Fruit fly (Drosophila melanogaster) whole organism, embryonic: Measurements from ENCODE around the gene sra.

Source experiments
- B-H1 ChIP-seq: fragments of 200-800 bp; sonication (Bioruptor generic); IDR thresholded peaks from 3 replicates; pipeline ENCODE4 v1.3.6; 2022; ENCODE audit warnings: missing biosample characterization, missing genetic modification characterization
- CG10147 ChIP-seq: fragments of 200-800 bp; sonication (Bioruptor generic); optimal IDR thresholded peaks from 2 replicates; lab custom pipeline; 2019; ENCODE audit warnings: missing biosample characterization, mild to moderate bottlenecking, missing genetic modification characterization, moderate library complexity
- CG11723 ChIP-seq: fragments of 200-800 bp; sonication (Bioruptor generic); optimal IDR thresholded peaks from 2 replicates; lab custom pipeline; 2017; ENCODE audit warnings: missing biosample characterization, mild to moderate bottlenecking, missing genetic modification characterization
- CG12391 ChIP-seq: fragments of 200-800 bp; sonication (Bioruptor generic); optimal IDR thresholded peaks from 3 replicates; lab custom pipeline; 2018; ENCODE audit warnings: missing biosample characterization, mild to moderate bottlenecking, missing genetic modification characterization, moderate library complexity
- CG15601 ChIP-seq: fragments of 200-800 bp; sonication (Bioruptor generic); optimal IDR thresholded peaks from 3 replicates; lab custom pipeline; 2019; ENCODE audit warnings: missing biosample characterization, mild to moderate bottlenecking, missing genetic modification characterization, moderate library complexity
- CG17186 ChIP-seq: fragments of 200-800 bp; sonication (Bioruptor generic); optimal IDR thresholded peaks from 3 replicates; lab custom pipeline; 2017; ENCODE audit warnings: missing biosample characterization, missing genetic modification reagents, missing genetic modification characterization
- CG17385 ChIP-seq: fragments of 200-800 bp; sonication (Bioruptor generic); optimal IDR thresholded peaks from 3 replicates; lab custom pipeline; 2018; ENCODE audit warnings: missing biosample characterization, mild to moderate bottlenecking, missing genetic modification characterization
- CG2116 ChIP-seq: fragments of 200-800 bp; sonication (Bioruptor generic); optimal IDR thresholded peaks from 3 replicates; lab custom pipeline; 2018; ENCODE audit warnings: missing biosample characterization, mild to moderate bottlenecking, missing genetic modification characterization
- CG3407 ChIP-seq: fragments of 200-800 bp; sonication (Bioruptor generic); optimal IDR thresholded peaks from 2 replicates; lab custom pipeline; 2018; ENCODE audit warnings: missing biosample characterization, mild to moderate bottlenecking, missing genetic modification characterization
- CG34376 ChIP-seq: fragments of 200-800 bp; sonication (Bioruptor generic); optimal IDR thresholded peaks from 2 replicates; lab custom pipeline; 2018; ENCODE audit warnings: missing biosample characterization, mild to moderate bottlenecking, missing genetic modification characterization
- CG3838 ChIP-seq: fragments of 200-800 bp; sonication (Bioruptor generic); optimal IDR thresholded peaks from 3 replicates; lab custom pipeline; 2016; ENCODE audit warnings: missing biosample characterization, missing genetic modification characterization
- CG4328 ChIP-seq: fragments of 200-800 bp; sonication (Bioruptor generic); optimal IDR thresholded peaks from 3 replicates; lab custom pipeline; 2017; ENCODE audit warnings: missing biosample characterization, missing genetic modification reagents, missing genetic modification characterization
- CG4820 ChIP-seq: fragments of 200-800 bp; sonication (Bioruptor generic); optimal IDR thresholded peaks from 3 replicates; lab custom pipeline; 2016; ENCODE audit warnings: missing biosample characterization, missing genetic modification characterization
- CG5245 ChIP-seq: fragments of 200-800 bp; sonication (Bioruptor generic); optimal IDR thresholded peaks from 3 replicates; lab custom pipeline; 2016; ENCODE audit warnings: missing biosample characterization, missing genetic modification characterization
- CG6272 ChIP-seq: fragments of 200-800 bp; sonication (Bioruptor generic); IDR thresholded peaks from 2 replicates; pipeline ENCODE4 v1.3.6; 2022; ENCODE audit warnings: missing biosample characterization, missing genetic modification characterization
- CG6683 ChIP-seq: fragments of 200-800 bp; sonication (Bioruptor generic); optimal IDR thresholded peaks from 2 replicates; lab custom pipeline; 2017; ENCODE audit warnings: missing biosample characterization, mild to moderate bottlenecking, missing genetic modification characterization, missing genetic modification reagents
- CG7357 ChIP-seq: fragments of 200-800 bp; sonication (Bioruptor generic); IDR thresholded peaks from 3 replicates; pipeline ENCODE4 v1.3.6; 2022; ENCODE audit warnings: missing biosample characterization, missing genetic modification characterization
- CG7745 ChIP-seq: fragments of 200-800 bp; sonication (Bioruptor generic); optimal IDR thresholded peaks from 2 replicates; lab custom pipeline; 2018; ENCODE audit warnings: missing biosample characterization, mild to moderate bottlenecking, missing genetic modification characterization, moderate library complexity
- CG7987 ChIP-seq: fragments of 200-800 bp; sonication (Bioruptor generic); optimal IDR thresholded peaks from 2 replicates; lab custom pipeline; 2018; ENCODE audit warnings: missing biosample characterization, mild to moderate bottlenecking, missing genetic modification characterization, moderate library complexity
- CG8290 ChIP-seq, 3 experiments: fragments of 200-800 bp; sonication (Bioruptor generic); optimal IDR thresholded peaks; 2 replicates each; lab custom pipeline; 2016 to 2019; ENCODE audit warnings: missing biosample characterization in 3 of 3, missing genetic modification characterization in 3 of 3, mild to moderate bottlenecking in 2 of 3, moderate library complexity in 1 of 3
- CG8388 ChIP-seq: fragments of 200-800 bp; sonication (Bioruptor generic); optimal IDR thresholded peaks from 2 replicates; lab custom pipeline; 2019; ENCODE audit warnings: missing biosample characterization, mild to moderate bottlenecking, missing genetic modification characterization, moderate library complexity
- CG9437 ChIP-seq: fragments of 200-800 bp; sonication (Bioruptor generic); optimal IDR thresholded peaks from 2 replicates; lab custom pipeline; 2018; ENCODE audit warnings: missing biosample characterization, mild to moderate bottlenecking, missing genetic modification characterization
- D19B ChIP-seq: fragments of 200-800 bp; sonication (Bioruptor generic); optimal IDR thresholded peaks from 2 replicates; lab custom pipeline; 2017; ENCODE audit warnings: missing biosample characterization, mild to moderate bottlenecking, missing genetic modification characterization
- Dek ChIP-seq: fragments of 200-800 bp; sonication (Bioruptor generic); optimal IDR thresholded peaks from 3 replicates; lab custom pipeline; 2019; ENCODE audit warnings: missing biosample characterization, mild to moderate bottlenecking, missing genetic modification characterization, moderate library complexity
- Dref ChIP-seq: fragments of 200-800 bp; sonication (Bioruptor generic); IDR thresholded peaks from 2 replicates; pipeline ENCODE4 v1.3.6; 2022; ENCODE audit warnings: missing biosample characterization, missing genetic modification characterization
- HLHmδ ChIP-seq: fragments of 200-800 bp; sonication (Bioruptor generic); optimal IDR thresholded peaks from 2 replicates; lab custom pipeline; 2018; ENCODE audit warnings: missing biosample characterization, mild to moderate bottlenecking, missing genetic modification characterization, moderate library complexity
- Hand ChIP-seq: fragments of 200-800 bp; sonication (Bioruptor generic); optimal IDR thresholded peaks from 2 replicates; lab custom pipeline; 2017; ENCODE audit warnings: mild to moderate bottlenecking, missing biosample characterization, missing genetic modification reagents, missing genetic modification characterization
- HmgD ChIP-seq: fragments of 200-800 bp; sonication (Bioruptor generic); optimal IDR thresholded peaks from 3 replicates; lab custom pipeline; 2016; ENCODE audit warnings: missing biosample characterization, missing genetic modification characterization
- Hmx ChIP-seq: fragments of 200-800 bp; sonication (Bioruptor generic); optimal IDR thresholded peaks from 2 replicates; lab custom pipeline; 2016; ENCODE audit warnings: missing biosample characterization, missing genetic modification characterization
- Lhr ChIP-seq: fragments of 200-800 bp; sonication (Bioruptor generic); optimal IDR thresholded peaks from 3 replicates; lab custom pipeline; 2017; ENCODE audit warnings: mild to moderate bottlenecking, missing biosample characterization, missing genetic modification reagents, missing genetic modification characterization
- Lim3 ChIP-seq: fragments of 200-800 bp; sonication (Bioruptor generic); IDR thresholded peaks from 2 replicates; pipeline ENCODE4 v1.3.6; 2022; ENCODE audit warnings: missing biosample characterization, missing genetic modification characterization
- Mad ChIP-seq: fragments of 200-800 bp; sonication (Bioruptor generic); optimal IDR thresholded peaks from 2 replicates; lab custom pipeline; 2016; ENCODE audit warnings: missing biosample characterization, missing genetic modification characterization
- Nf-YB ChIP-seq: fragments of 200-800 bp; sonication (Bioruptor generic); optimal IDR thresholded peaks from 3 replicates; lab custom pipeline; 2019; ENCODE audit warnings: missing biosample characterization, mild to moderate bottlenecking, missing genetic modification characterization, moderate library complexity
- Oaz ChIP-seq: fragments of 200-800 bp; sonication (Bioruptor generic); IDR thresholded peaks from 2 replicates; pipeline ENCODE4 v1.3.6; 2022; ENCODE audit warnings: missing biosample characterization, missing genetic modification characterization
- Sry-β ChIP-seq: fragments of 200-800 bp; sonication (Bioruptor generic); optimal IDR thresholded peaks from 2 replicates; lab custom pipeline; 2018; ENCODE audit warnings: missing biosample characterization, mild to moderate bottlenecking, missing genetic modification characterization, moderate library complexity
- crc ChIP-seq: fragments of 200-800 bp; sonication (Bioruptor generic); optimal IDR thresholded peaks from 2 replicates; lab custom pipeline; 2016; ENCODE audit warnings: missing biosample characterization, missing genetic modification characterization
- croc ChIP-seq: fragments of 200-800 bp; sonication (Bioruptor generic); conservative IDR thresholded peaks from 3 replicates; pipeline ENCODE4 v1.3.6; 2022; ENCODE audit warnings: missing biosample characterization, missing genetic modification characterization
- ems ChIP-seq: fragments of 200-800 bp; sonication (Bioruptor generic); optimal IDR thresholded peaks from 3 replicates; lab custom pipeline; 2016; ENCODE audit warnings: missing biosample characterization, missing genetic modification characterization
- fd102C ChIP-seq: fragments of 200-800 bp; sonication (Bioruptor generic); optimal IDR thresholded peaks from 2 replicates; lab custom pipeline; 2018; ENCODE audit warnings: missing biosample characterization, mild to moderate bottlenecking, missing genetic modification characterization, moderate library complexity
- ken ChIP-seq: fragments of 200-800 bp; sonication (Bioruptor generic); IDR thresholded peaks from 3 replicates; pipeline ENCODE4 v1.3.6; 2022; ENCODE audit warnings: missing biosample characterization, missing genetic modification characterization
- pho ChIP-seq: fragments of 200-800 bp; sonication (Bioruptor generic); optimal IDR thresholded peaks from 2 replicates; lab custom pipeline; 2016; ENCODE audit warnings: missing biosample characterization, missing genetic modification characterization
- pum ChIP-seq: fragments of 200-800 bp; sonication (Bioruptor generic); optimal IDR thresholded peaks from 2 replicates; lab custom pipeline; 2016; ENCODE audit warnings: missing biosample characterization, missing genetic modification characterization
- repo ChIP-seq: fragments of 200-800 bp; sonication (Bioruptor generic); optimal IDR thresholded peaks from 2 replicates; lab custom pipeline; 2016; ENCODE audit warnings: missing biosample characterization, missing genetic modification characterization
- slbo ChIP-seq: fragments of 200-800 bp; sonication (Bioruptor generic); IDR thresholded peaks from 2 replicates; pipeline ENCODE4 v1.3.6; 2022; ENCODE audit warnings: missing biosample characterization, missing genetic modification characterization
- tin ChIP-seq: fragments of 200-800 bp; sonication (Bioruptor generic); optimal IDR thresholded peaks from 3 replicates; lab custom pipeline; 2016; ENCODE audit warnings: missing biosample characterization, missing genetic modification characterization
- unc-4 ChIP-seq: fragments of 200-800 bp; sonication (Bioruptor generic); IDR thresholded peaks from 2 replicates; pipeline ENCODE4 v1.3.6; 2022; ENCODE audit warnings: missing biosample characterization, missing genetic modification characterization; ENCODE audit not compliant: partially characterized antibody
- vfl ChIP-seq: fragments of 200-800 bp; sonication (Bioruptor generic); optimal IDR thresholded peaks from 2 replicates; lab custom pipeline; 2016; ENCODE audit warnings: missing biosample characterization, missing genetic modification characterization
- zf30C ChIP-seq: fragments of 200-800 bp; sonication (Bioruptor generic); optimal IDR thresholded peaks from 3 replicates; lab custom pipeline; 2018; ENCODE audit warnings: missing biosample characterization, mild to moderate bottlenecking, missing genetic modification characterization

The sra gene

dm6 chr3R:16146632-16147453 is 40.0 kb upstream of the sra start, which contains the start of the genes Mic26-27 and CG5916 (continued):
- TF ChIP-seq HmgD: peak; percentile 93
- TF ChIP-seq pum (GFP tag; lab: Kevin White, UChicago): peak; percentile 78
- peak; percentile 42 for TF ChIP-seq CG3407
- TF ChIP-seq ken: peak; percentile 95
- TF ChIP-seq CG4820 (GFP tag; lab: Kevin White, UChicago): peak; percentile 79
- no peak for TF ChIP-seq CG11723 (GFP tag; lab: Kevin White, UChicago)
- TF ChIP-seq tin (GFP tag; lab: Kevin White, UChicago): peak; percentile 83
- TF ChIP-seq CG4328: peak; percentile 47
- TF ChIP-seq CG8388 (GFP tag; lab: Kevin White, UChicago): peak; percentile 38
- peak; percentile 77 for TF ChIP-seq Mad (GFP tag; lab: Kevin White, UChicago)
- peak; percentile 86; the same call in 2 of the 3 replicates for TF ChIP-seq croc (GFP tag; lab: Robert Waterston, UW)
- TF ChIP-seq pho (GFP tag; lab: Kevin White, UChicago): peak; percentile 94
- TF ChIP-seq Sry-β: no peak
- peak; percentile 94 for TF ChIP-seq slbo (GFP tag; lab: Robert Waterston, UW)
- TF ChIP-seq Nf-YB: no peak
- peak; percentile 69 for TF ChIP-seq repo (GFP tag; lab: Kevin White, UChicago)
- TF ChIP-seq CG7987 (GFP tag; lab: Kevin White, UChicago): peak; percentile 25
- TF ChIP-seq Dref (GFP tag; lab: Robert Waterston, UW): peak; percentile 37; the same call in 1 of the 2 replicates
- no peak for TF ChIP-seq CG7745
- TF ChIP-seq CG8290 (GFP tag; optimal IDR thresholded peaks at IDR 0.05; lab: Kevin White, UChicago): peak; percentile 88
- TF ChIP-seq CG8290 (tag; optimal IDR thresholded peaks at IDR 0.05; lab: Kevin White, UChicago): peak; percentile 38 to 74
- TF ChIP-seq Dek (tag; lab: Kevin White, UChicago): no peak
- peak; percentile 71 for TF ChIP-seq CG15601 (tag; lab: Kevin White, UChicago)
- peak; percentile 79 for TF ChIP-seq Oaz (GFP tag; lab: Robert Waterston, UW)
- peak; percentile 65 for TF ChIP-seq CG9437
- peak; percentile 68 for TF ChIP-seq CG2116 (GFP tag; lab: Kevin White, UChicago)
- TF ChIP-seq CG6683: no peak
- TF ChIP-seq unc-4 (GFP tag; lab: Robert Waterston, UW): peak; percentile 99
- peak; percentile 45 for TF ChIP-seq CG5245 (GFP tag; lab: Kevin White, UChicago)
- peak; percentile 28 for TF ChIP-seq CG34376 (GFP tag; lab: Kevin White, UChicago)
- TF ChIP-seq Hmx (GFP tag; lab: Kevin White, UChicago): no peak
- peak; percentile 76 for TF ChIP-seq Lhr (GFP tag; lab: Kevin White, UChicago)
- TF ChIP-seq fd102C (GFP tag; lab: Kevin White, UChicago): no peak
- TF ChIP-seq vfl: peak; percentile 64
- TF ChIP-seq zf30C (GFP tag; lab: Kevin White, UChicago): no peak
- 0 out of 2 replicates have a peak, but pooled peaks have one; percentile 36 for TF ChIP-seq Lim3 (GFP tag; lab: Robert Waterston, UW)
- TF ChIP-seq CG6272 (GFP tag; lab: Robert Waterston, UW): peak; percentile 90
- peak; percentile 84 for TF ChIP-seq CG17186 (GFP tag; lab: Kevin White, UChicago)
- peak; percentile 56 for TF ChIP-seq ems
- TF ChIP-seq HLHmδ (GFP tag; lab: Kevin White, UChicago): no peak
- peak; percentile 20 for TF ChIP-seq CG17385
- TF ChIP-seq CG3838 (GFP tag; lab: Kevin White, UChicago): peak; percentile 42
- TF ChIP-seq CG10147 (GFP tag; lab: Kevin White, UChicago): peak; percentile 69
- TF ChIP-seq D19B (GFP tag; lab: Kevin White, UChicago): no peak
- TF ChIP-seq B-H1 (GFP tag; lab: Robert Waterston, UW): peak; percentile 75
- peak; percentile 85 for TF ChIP-seq CG12391
- no peak for TF ChIP-seq Hand (GFP tag; lab: Kevin White, UChicago)
- peak; percentile 75 for TF ChIP-seq CG7357
- peak; percentile 18 for TF ChIP-seq crc
